Worm (Caenorhabditis elegans): ENCODE measurements around the gene mgl-1.

DNA sequence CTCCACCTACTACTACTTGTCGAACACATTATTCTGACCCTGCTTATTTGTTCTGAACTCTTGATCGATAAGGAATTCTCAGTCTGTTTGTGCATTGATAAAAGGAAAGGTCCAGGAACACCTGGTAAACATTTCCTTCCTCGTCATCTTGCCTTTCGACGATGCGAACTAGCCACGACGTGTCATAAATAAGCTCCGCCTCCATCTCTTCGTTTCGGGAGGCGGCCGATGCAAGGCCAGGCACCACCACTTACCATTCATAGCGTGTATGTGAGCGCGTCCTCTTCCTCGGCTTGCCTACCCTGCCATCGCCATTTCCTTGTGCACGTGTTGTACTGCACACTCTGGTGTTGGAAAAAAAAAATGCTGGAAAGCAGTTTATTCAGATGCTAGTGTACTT, 12.8 kb upstream of the mgl-1 start:
- TF ChIP-seq skn-1 (tag; optimal IDR thresholded peaks at IDR 0.05) (no peak), unc-39 (tag; optimal IDR thresholded peaks at IDR 0.05) (no peak), lin-11 (tag; optimal IDR thresholded peaks at IDR 0.05) (no peak), aly-2 (tag; optimal IDR thresholded peaks at IDR 0.05) (no peak), fos-1 (tag; optimal IDR thresholded peaks at IDR 0.05) (no peak)
